Worm (Caenorhabditis elegans): ENCODE measurements around the gene K09A9.8.
A peak's percentile ranks its signal among the peaks of the same experiment; 100 is the strongest.

DNA sequence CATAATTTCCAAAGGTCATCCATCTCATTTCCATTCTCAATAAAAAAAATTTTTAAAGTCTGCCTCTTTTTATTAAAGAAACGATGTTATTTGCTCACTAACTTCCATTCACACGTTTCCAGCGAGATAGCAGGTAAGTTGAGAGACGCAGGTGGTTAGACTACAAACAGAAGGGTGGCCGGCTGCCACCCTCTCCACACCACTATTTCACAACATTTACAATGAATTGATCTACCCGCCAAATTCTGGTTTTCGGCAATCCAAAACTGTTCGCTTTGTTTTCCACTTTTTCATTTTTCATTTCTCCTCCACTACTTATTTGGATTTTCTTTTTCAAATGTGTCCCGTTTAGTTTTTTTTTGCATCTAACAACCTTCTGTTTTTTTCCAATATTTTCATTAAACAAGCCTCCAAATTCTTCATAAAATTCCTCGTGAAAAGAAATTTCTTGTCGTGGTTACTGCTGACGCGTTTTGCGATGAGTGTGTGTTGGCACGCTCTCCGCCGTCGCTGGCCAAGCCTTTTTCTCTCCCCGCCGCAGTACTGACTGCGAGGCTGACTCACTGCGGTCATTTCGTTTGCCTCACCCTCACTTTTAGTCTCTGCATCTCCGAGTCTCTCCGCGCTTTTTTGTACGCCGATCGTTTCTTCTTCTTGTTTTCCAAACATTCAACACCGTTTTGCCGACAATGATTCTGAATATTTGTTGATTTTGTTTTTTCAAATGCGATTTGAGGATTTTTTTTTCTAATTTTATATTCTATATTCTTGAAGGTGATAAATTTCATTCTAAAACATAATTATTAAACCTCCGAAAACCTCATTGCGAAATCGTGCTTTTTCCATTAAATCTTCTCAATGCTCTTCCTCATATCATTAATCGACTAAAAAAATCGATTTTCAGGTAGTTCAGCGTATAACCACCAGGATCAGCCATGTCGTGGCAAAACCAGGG lies 28.7 kb downstream of the K09A9.8 start, which contains the start of gene dyn-1:
- TF ChIP-seq ama-1 (optimal IDR thresholded peaks at IDR 0.05) (no peak), rnt-1 (tag; optimal IDR thresholded peaks at IDR 0.05) (peak; percentile 51), dve-1 (tag; optimal IDR thresholded peaks at IDR 0.05) (no peak), nfya-1 (tag; optimal IDR thresholded peaks at IDR 0.05) (no peak), fkh-10 (GFP tag; optimal IDR thresholded peaks at IDR 0.05) (no peak), tbx-7 (tag; optimal IDR thresholded peaks at IDR 0.05) (no peak), nhr-232 (tag; optimal IDR thresholded peaks at IDR 0.05) (no peak), C38D4.7 (GFP tag; optimal IDR thresholded peaks at IDR 0.05) (no peak), unc-3 (GFP tag; conservative IDR thresholded peaks at IDR 0.05) (no peak), unc-3 (tag; optimal IDR thresholded peaks at IDR 0.05) (no peak), eyg-1 (tag; optimal IDR thresholded peaks at IDR 0.05) (no peak), ceh-24 (tag; optimal IDR thresholded peaks at IDR 0.05) (no peak), ceh-9 (tag; optimal IDR thresholded peaks at IDR 0.05) (no peak), unc-86 (tag; optimal IDR thresholded peaks at IDR 0.05) (no peak)
